Worm (Caenorhabditis elegans): ENCODE results near the gene D2096.6.

ce11 chrIV:8379683-8380082 is 10.6 kb upstream of the D2096.6 start, which contains the start of gene praf-3:
- TF ChIP-seq nhr-237 (tag; optimal IDR thresholded peaks at IDR 0.05): no peak
- no peak for TF ChIP-seq lim-7 (GFP tag; IDR thresholded peaks at IDR 0.05)
- no peak for TF ChIP-seq lir-3 (tag; optimal IDR thresholded peaks at IDR 0.05)
- TF ChIP-seq lin-39 (tag; optimal IDR thresholded peaks at IDR 0.05): no peak
- TF ChIP-seq ztf-11 (tag; optimal IDR thresholded peaks at IDR 0.05): no peak
- TF ChIP-seq arid-1 (GFP tag; conservative IDR thresholded peaks at IDR 0.05): no peak
- TF ChIP-seq ZK546.5 (tag; optimal IDR thresholded peaks at IDR 0.05): no peak
- TF ChIP-seq R02D3.7 (tag; optimal IDR thresholded peaks at IDR 0.05): no peak

Data from whole organism, L4 larva.